Worm (Caenorhabditis elegans): ENCODE measurements around the gene Y57A10C.8.

DNA sequence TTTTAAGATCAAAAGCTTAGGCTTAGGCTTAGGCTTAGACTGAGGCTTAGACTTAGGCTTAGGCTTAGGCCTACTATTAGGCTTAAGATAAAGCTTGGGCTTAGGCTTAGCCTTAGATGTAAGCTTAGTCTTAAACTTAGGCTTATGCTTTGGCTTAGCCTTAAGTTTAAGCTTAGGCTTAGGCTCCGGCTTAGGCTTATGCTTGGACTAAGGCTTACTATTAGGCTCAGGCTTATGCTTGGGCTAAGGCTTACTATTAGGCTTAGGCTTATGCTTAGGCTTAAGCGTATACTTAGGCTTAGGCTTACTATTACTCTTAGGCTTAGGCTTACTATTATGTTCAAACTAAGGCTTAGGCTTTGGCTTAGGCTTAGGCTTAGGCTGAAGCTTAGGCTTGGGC, 7.1 kb upstream of the Y57A10C.8 start:
- TF ChIP-seq lin-15B (tag; optimal IDR thresholded peaks at IDR 0.05) = no peak
- no peak for TF ChIP-seq grh-1 (GFP tag; IDR thresholded peaks at IDR 0.05)
- TF ChIP-seq zag-1 (tag; optimal IDR thresholded peaks at IDR 0.05) = no peak
- TF ChIP-seq dpl-1 (GFP tag; optimal IDR thresholded peaks at IDR 0.05) = no peak
- no peak for TF ChIP-seq nhr-77 (tag; optimal IDR thresholded peaks at IDR 0.05)
- no peak for TF ChIP-seq efl-3 (GFP tag; optimal IDR thresholded peaks at IDR 0.05)
- TF ChIP-seq ama-1 (optimal IDR thresholded peaks at IDR 0.05) = no peak
- TF ChIP-seq blmp-1 (tag; optimal IDR thresholded peaks at IDR 0.05) = no peak
- no peak for TF ChIP-seq nhr-76 (tag; optimal IDR thresholded peaks at IDR 0.05)
- TF ChIP-seq nhr-237 (tag; optimal IDR thresholded peaks at IDR 0.05) = no peak
- no peak for TF ChIP-seq ztf-11 (tag; optimal IDR thresholded peaks at IDR 0.05)

All from whole organism, L1 larva.